Worm (Caenorhabditis elegans) whole organism, L1 larva: ENCODE data around the gene fbxb-20.

Experiments
- C04F5.9 ChIP-seq: sonication (generic microtip); optimal IDR thresholded peaks from 2 replicates; lab custom pipeline; 2016; ENCODE audit warnings: missing genetic modification characterization, missing compliant biosample characterization
- C16A3.4 ChIP-seq: fragments of 150-350 bp; optimal IDR thresholded peaks from 2 replicates; lab custom pipeline; 2014; ENCODE audit warnings: missing biosample characterization, missing genetic modification characterization
- F16B12.6 ChIP-seq: fragments of 150-350 bp; optimal IDR thresholded peaks from 2 replicates; lab custom pipeline; 2014; ENCODE audit warnings: missing biosample characterization, missing genetic modification characterization
- aha-1 ChIP-seq: fragments of 150-350 bp; optimal IDR thresholded peaks from 2 replicates; lab custom pipeline; 2014; ENCODE audit warnings: missing biosample characterization, missing genetic modification characterization
- alr-1 ChIP-seq: fragments of 200-800 bp; sonication (Bioruptor generic); optimal IDR thresholded peaks from 2 replicates; lab custom pipeline; 2018; ENCODE audit warnings: borderline replicate concordance, mild to moderate bottlenecking, missing genetic modification characterization, missing compliant biosample characterization
- aly-2 ChIP-seq: fragments of 150-350 bp; optimal IDR thresholded peaks from 2 replicates; lab custom pipeline; 2014; ENCODE audit warnings: missing biosample characterization, missing genetic modification characterization
- ama-1 ChIP-seq: fragments of 150-350 bp; optimal IDR thresholded peaks from 2 replicates; lab custom pipeline; 2014
- ceh-63 ChIP-seq: fragments of 200-800 bp; sonication (Bioruptor generic); optimal IDR thresholded peaks from 2 replicates; lab custom pipeline; 2018; ENCODE audit warnings: mild to moderate bottlenecking, missing genetic modification characterization, missing compliant biosample characterization
- ceh-8 ChIP-seq: fragments of 200-800 bp; sonication (Bioruptor generic); optimal IDR thresholded peaks from 2 replicates; lab custom pipeline; 2018; ENCODE audit warnings: mild to moderate bottlenecking, missing genetic modification characterization, moderate library complexity, missing compliant biosample characterization
- ceh-82 ChIP-seq, 3 experiments: fragments of 150-350 bp in 1 of 3; sonication (generic microtip) in 2 of 3; optimal IDR thresholded peaks; 2 replicates each; lab custom pipeline; 2014 to 2017; ENCODE audit warnings: missing biosample characterization in 3 of 3, missing genetic modification characterization in 3 of 3
- ceh-88 ChIP-seq: fragments of 200-800 bp; sonication (Bioruptor generic); IDR thresholded peaks from 2 replicates; pipeline ENCODE4 v1.3.6; 2022; ENCODE audit warnings: missing genetic modification characterization, missing compliant biosample characterization
- ceh-90 ChIP-seq: sonication (generic microtip); optimal IDR thresholded peaks from 2 replicates; lab custom pipeline; 2016; ENCODE audit warnings: missing genetic modification characterization, missing compliant biosample characterization
- ces-1 ChIP-seq: fragments of 150-350 bp; optimal IDR thresholded peaks from 2 replicates; lab custom pipeline; 2014; ENCODE audit warnings: missing biosample characterization, missing genetic modification reagents, missing genetic modification characterization
- dpl-1 ChIP-seq, 3 experiments: fragments of 150-350 bp in 2 of 3; sonication (generic microtip) in 1 of 3; optimal IDR thresholded peaks; 2 replicates each; lab custom pipeline; 2014 to 2017; ENCODE audit warnings: missing biosample characterization in 3 of 3, missing genetic modification characterization in 3 of 3, missing genetic modification reagents in 3 of 3
- efl-1 ChIP-seq, 4 experiments: fragments of 150-350 bp; optimal IDR thresholded peaks in 3 of 4; peaks in 1 of 4; 1 replicate in 1 of 4; 2 replicates in 3 of 4; lab custom pipeline; 2014; ENCODE audit warnings: missing biosample characterization in 2 of 4, missing genetic modification characterization in 2 of 4, missing genetic modification reagents in 2 of 4
- egl-13 ChIP-seq: sonication (generic microtip); optimal IDR thresholded peaks from 2 replicates; lab custom pipeline; 2016; ENCODE audit warnings: missing genotype, missing genetic modification reagents, missing genetic modification characterization, missing compliant biosample characterization
- elt-2 ChIP-seq: sonication (generic microtip); optimal IDR thresholded peaks from 2 replicates; lab custom pipeline; 2016; ENCODE audit warnings: missing genetic modification characterization, mild to moderate bottlenecking, inconsistent platforms, missing compliant biosample characterization, missing genetic modification reagents
- ets-5 ChIP-seq: fragments of 200-800 bp; sonication (Bioruptor generic); IDR thresholded peaks from 2 replicates; pipeline ENCODE4 v1.3.6; 2022; ENCODE audit warnings: missing genetic modification characterization, missing compliant biosample characterization
- fkh-4 ChIP-seq: sonication (generic microtip); optimal IDR thresholded peaks from 2 replicates; lab custom pipeline; 2016; ENCODE audit warnings: missing compliant biosample characterization, missing genetic modification characterization, borderline replicate concordance
- fkh-8 ChIP-seq: sonication (generic microtip); optimal IDR thresholded peaks from 2 replicates; lab custom pipeline; 2016; ENCODE audit warnings: mild to moderate bottlenecking, missing genetic modification characterization, missing compliant biosample characterization
- hlh-17 ChIP-seq: fragments of 200-800 bp; sonication (Bioruptor generic); optimal IDR thresholded peaks from 2 replicates; lab custom pipeline; 2018; ENCODE audit warnings: missing genetic modification characterization, mild to moderate bottlenecking, missing compliant biosample characterization, moderate library complexity, borderline replicate concordance
- irx-1 ChIP-seq: sonication (generic microtip); optimal IDR thresholded peaks from 2 replicates; lab custom pipeline; 2016; ENCODE audit warnings: missing genetic modification characterization, missing compliant biosample characterization
- isw-1 ChIP-seq: fragments of 200-800 bp; sonication (Bioruptor generic); IDR thresholded peaks from 2 replicates; pipeline ENCODE4 v1.3.6; 2022; ENCODE audit warnings: missing genetic modification characterization, missing compliant biosample characterization
- lin-14 ChIP-seq: fragments of 200-800 bp; sonication (Bioruptor generic); optimal IDR thresholded peaks from 2 replicates; lab custom pipeline; 2018; ENCODE audit warnings: mild to moderate bottlenecking, missing genetic modification characterization, moderate library complexity, missing compliant biosample characterization
- lin-35 ChIP-seq, 2 experiments: fragments of 150-350 bp; optimal IDR thresholded peaks; 2 replicates each; lab custom pipeline; 2014; ENCODE audit warnings: missing biosample characterization in 2 of 2, missing genetic modification characterization in 2 of 2, missing genetic modification reagents in 2 of 2
- lin-39 ChIP-seq: fragments of 150-350 bp; optimal IDR thresholded peaks from 2 replicates; lab custom pipeline; 2014; ENCODE audit warnings: missing biosample characterization, missing genetic modification reagents, missing genetic modification characterization
- lir-3 ChIP-seq: sonication (generic microtip); optimal IDR thresholded peaks from 2 replicates; lab custom pipeline; 2016; ENCODE audit warnings: mild to moderate bottlenecking, missing genetic modification characterization, moderate library complexity, missing compliant biosample characterization; ENCODE audit not compliant: poor library complexity
- lsy-2 ChIP-seq, 2 experiments: fragments of 150-350 bp; optimal IDR thresholded peaks; 2 replicates each; lab custom pipeline; 2014; ENCODE audit warnings: missing biosample characterization in 2 of 2, missing genetic modification characterization in 2 of 2
- mdl-1 ChIP-seq, 2 experiments: fragments of 150-350 bp; optimal IDR thresholded peaks; 2 replicates each; lab custom pipeline; 2014 to 2017; ENCODE audit warnings: missing biosample characterization in 2 of 2, missing genetic modification characterization in 2 of 2, inconsistent platforms in 1 of 2
- mep-1 ChIP-seq: fragments of 150-350 bp; optimal IDR thresholded peaks from 2 replicates; lab custom pipeline; 2014; ENCODE audit warnings: missing biosample characterization, missing genetic modification characterization
- nhr-12 ChIP-seq: sonication (generic microtip); optimal IDR thresholded peaks from 2 replicates; lab custom pipeline; 2017; ENCODE audit warnings: missing biosample characterization, missing genetic modification characterization
- nhr-19 ChIP-seq: fragments of 200-800 bp; sonication (Bioruptor generic); conservative IDR thresholded peaks from 2 replicates; pipeline ENCODE4 v1.3.6; 2022; ENCODE audit warnings: missing genetic modification characterization, missing compliant biosample characterization
- nhr-20 ChIP-seq: sonication (generic microtip); optimal IDR thresholded peaks from 2 replicates; lab custom pipeline; 2016; ENCODE audit warnings: mild to moderate bottlenecking, missing genetic modification characterization, missing compliant biosample characterization
- nhr-237 ChIP-seq: fragments of 150-350 bp; optimal IDR thresholded peaks from 2 replicates; lab custom pipeline; 2014; ENCODE audit warnings: missing biosample characterization, missing genetic modification characterization
- nhr-28 ChIP-seq: fragments of 150-350 bp; optimal IDR thresholded peaks from 2 replicates; lab custom pipeline; 2014; ENCODE audit warnings: missing biosample characterization, missing genetic modification characterization
- nhr-47 ChIP-seq: sonication (generic microtip); optimal IDR thresholded peaks from 2 replicates; lab custom pipeline; 2016; ENCODE audit warnings: mild to moderate bottlenecking, missing genetic modification characterization, moderate library complexity, missing compliant biosample characterization
- nhr-71 ChIP-seq: sonication (generic microtip); optimal IDR thresholded peaks from 2 replicates; lab custom pipeline; 2016; ENCODE audit warnings: mild to moderate bottlenecking, missing genetic modification characterization, moderate library complexity, missing compliant biosample characterization
- nhr-77 ChIP-seq: fragments of 150-350 bp; optimal IDR thresholded peaks from 2 replicates; lab custom pipeline; 2014; ENCODE audit warnings: missing biosample characterization, missing genetic modification characterization
- nhr-85 ChIP-seq: sonication (generic microtip); peaks from one replicate; lab custom pipeline; 2016; ENCODE audit warnings: missing genetic modification characterization, inconsistent platforms, missing compliant biosample characterization
- nhr-90 ChIP-seq: sonication (generic microtip); optimal IDR thresholded peaks from 2 replicates; lab custom pipeline; 2016; ENCODE audit warnings: mild to moderate bottlenecking, missing genetic modification characterization, missing compliant biosample characterization; ENCODE audit not compliant: poor library complexity
- pax-3 ChIP-seq: fragments of 200-800 bp; sonication (Bioruptor generic); optimal IDR thresholded peaks from 2 replicates; lab custom pipeline; 2018; ENCODE audit warnings: mild to moderate bottlenecking, missing genetic modification characterization, moderate library complexity, missing compliant biosample characterization
- rnt-1 ChIP-seq: sonication (generic microtip); optimal IDR thresholded peaks from 2 replicates; lab custom pipeline; 2016; ENCODE audit warnings: mild to moderate bottlenecking, missing genetic modification characterization, moderate library complexity, missing compliant biosample characterization
- sox-4 ChIP-seq: sonication (generic microtip); optimal IDR thresholded peaks from 2 replicates; lab custom pipeline; 2016; ENCODE audit warnings: missing genetic modification characterization, missing compliant biosample characterization
- sptf-1 ChIP-seq: fragments of 150-350 bp; optimal IDR thresholded peaks from 2 replicates; lab custom pipeline; 2014; ENCODE audit warnings: missing biosample characterization, missing genetic modification characterization
- sup-37 ChIP-seq: fragments of 200-800 bp; sonication (Bioruptor generic); optimal IDR thresholded peaks from 2 replicates; lab custom pipeline; 2018; ENCODE audit warnings: mild to moderate bottlenecking, missing genetic modification characterization, missing compliant biosample characterization
- swsn-7 ChIP-seq: sonication (generic microtip); optimal IDR thresholded peaks from 2 replicates; lab custom pipeline; 2016; ENCODE audit warnings: missing genetic modification characterization, missing compliant biosample characterization
- tbx-2 ChIP-seq: sonication (generic microtip); optimal IDR thresholded peaks from 2 replicates; lab custom pipeline; 2016; ENCODE audit warnings: missing genetic modification characterization, missing compliant biosample characterization
- unc-130 ChIP-seq: fragments of 150-350 bp; optimal IDR thresholded peaks from 2 replicates; lab custom pipeline; 2017; ENCODE audit warnings: missing biosample characterization, missing genetic modification characterization, inconsistent platforms
- unc-62 ChIP-seq: fragments of 150-350 bp; optimal IDR thresholded peaks from 2 replicates; lab custom pipeline; 2014; ENCODE audit warnings: missing biosample characterization, missing genetic modification reagents, missing genetic modification characterization
- unc-86 ChIP-seq: sonication (generic microtip); optimal IDR thresholded peaks from 2 replicates; lab custom pipeline; 2016; ENCODE audit warnings: missing genetic modification characterization, missing compliant biosample characterization
- unc-98 ChIP-seq: fragments of 200-800 bp; sonication (Bioruptor generic); IDR thresholded peaks from 2 replicates; pipeline ENCODE4 v1.3.6; 2022; ENCODE audit warnings: missing genetic modification characterization, missing compliant biosample characterization
- xbp-1 ChIP-seq: sonication (generic microtip); optimal IDR thresholded peaks from 2 replicates; lab custom pipeline; 2016; ENCODE audit warnings: missing genetic modification characterization, missing compliant biosample characterization
- zag-1 ChIP-seq: fragments of 150-350 bp; optimal IDR thresholded peaks from 2 replicates; lab custom pipeline; 2014; ENCODE audit warnings: missing biosample characterization, missing genetic modification characterization

The fbxb-20 gene

ce11 chrII:1663516-1663915 lies 13.1 kb upstream of the fbxb-20 start, which contains the start of gene duxl-1:
duxl-1 (plus strand) TSS chrII:1663699.
- TF ChIP-seq aly-2 (tag; lab: Kevin White, UChicago) (no peak), lir-3 (tag; lab: Kevin White, UChicago) (no peak), tbx-2 (tag; lab: Kevin White, UChicago) (no peak), ceh-82 (tag; optimal IDR thresholded peaks at IDR 0.05; lab: Kevin White, UChicago) (peak in 1 of 3 experiments; percentile 9), elt-2 (tag; lab: Kevin White, UChicago) (peak; percentile 3), nhr-12 (tag; lab: Kevin White, UChicago) (no peak), unc-62 (no peak), ceh-90 (no peak), efl-1 (optimal IDR thresholded peaks at IDR 0.05; lab: Kevin White, UChicago) (peak in 1 of 2 experiments; percentile 37), efl-1 (GFP tag; optimal IDR thresholded peaks at IDR 0.05 in 1 of 2; lab: Kevin White, UChicago) (peak in 1 of 2 experiments; percentile 2), mdl-1 (tag; optimal IDR thresholded peaks at IDR 0.05; lab: Kevin White, UChicago) (peak in 1 of 2 experiments; percentile 12), egl-13 (no peak), lin-14 (GFP tag; lab: Kevin White, UChicago) (peak; percentile 63), lin-35 (GFP tag; optimal IDR thresholded peaks at IDR 0.05; lab: Kevin White, UChicago) (peak in 1 of 2 experiments; percentile 44), F16B12.6 (tag; lab: Kevin White, UChicago) (no peak), ceh-63 (GFP tag; lab: Kevin White, UChicago) (no peak), nhr-47 (tag; lab: Kevin White, UChicago) (no peak), lsy-2 (tag; optimal IDR thresholded peaks at IDR 0.05; lab: Kevin White, UChicago) (peak in 1 of 2 experiments; percentile 38), nhr-19 (GFP tag; lab: Robert Waterston, UW) (no peak), C16A3.4 (no peak), ceh-88 (GFP tag; lab: Robert Waterston, UW) (no peak), aha-1 (tag; lab: Kevin White, UChicago) (no peak), hlh-17 (no peak), ceh-8 (GFP tag; lab: Kevin White, UChicago) (no peak), unc-98 (GFP tag; lab: Robert Waterston, UW) (no peak), unc-86 (tag; lab: Kevin White, UChicago) (no peak), nhr-28 (tag; lab: Kevin White, UChicago) (no peak), sptf-1 (tag; lab: Kevin White, UChicago) (no peak), irx-1 (no peak), dpl-1 (GFP tag; optimal IDR thresholded peaks at IDR 0.05; lab: Kevin White, UChicago) (peak in 2 of 3 experiments; percentile 7 to 15), xbp-1 (no peak), C04F5.9 (no peak), pax-3 (tag; lab: Kevin White, UChicago) (no peak), unc-130 (tag; lab: Kevin White, UChicago) (no peak), nhr-90 (tag; lab: Kevin White, UChicago) (peak; percentile 21), fkh-8 (no peak), isw-1 (GFP tag; lab: Robert Waterston, UW) (no peak), nhr-77 (tag; lab: Kevin White, UChicago) (no peak), nhr-85 (tag; lab: Kevin White, UChicago) (peak; percentile 7), ces-1 (GFP tag; lab: Kevin White, UChicago) (no peak), alr-1 (no peak), lin-39 (tag; lab: Kevin White, UChicago) (no peak), ama-1 (lab: Kevin White, UChicago) (no peak), sox-4 (tag; lab: Kevin White, UChicago) (no peak), nhr-20 (peak; percentile 13), fkh-4 (no peak), zag-1 (tag; lab: Kevin White, UChicago) (no peak), swsn-7 (tag; lab: Kevin White, UChicago) (no peak), sup-37 (GFP tag; lab: Kevin White, UChicago) (no peak), nhr-237 (tag; lab: Kevin White, UChicago) (no peak), nhr-71 (no peak), mep-1 (tag; lab: Kevin White, UChicago) (peak; percentile 18), rnt-1 (peak; percentile 24), ets-5 (no peak)
